Worm (Caenorhabditis elegans) whole organism, L1 larva: ENCODE measurements around the gene W02D7.8.

Experiments used
- elt-2 ChIP-seq: sonication (generic microtip); optimal IDR thresholded peaks from 2 replicates; lab custom pipeline; 2016; ENCODE audit warnings: missing genetic modification characterization, mild to moderate bottlenecking, inconsistent platforms, missing compliant biosample characterization, missing genetic modification reagents
- lin-13 ChIP-seq: fragments of 150-350 bp; optimal IDR thresholded peaks from 2 replicates; lab custom pipeline; 2014; ENCODE audit warnings: missing biosample characterization, missing genetic modification reagents, missing genetic modification characterization
- lin-39 ChIP-seq: fragments of 150-350 bp; optimal IDR thresholded peaks from 2 replicates; lab custom pipeline; 2014; ENCODE audit warnings: missing biosample characterization, missing genetic modification reagents, missing genetic modification characterization
- skn-1 ChIP-seq: fragments of 150-350 bp; optimal IDR thresholded peaks from 2 replicates; lab custom pipeline; 2014; ENCODE audit warnings: missing biosample characterization, missing genetic modification characterization
- sptf-1 ChIP-seq: fragments of 150-350 bp; optimal IDR thresholded peaks from 2 replicates; lab custom pipeline; 2014; ENCODE audit warnings: missing biosample characterization, missing genetic modification characterization
- vab-15 ChIP-seq: sonication (generic microtip); optimal IDR thresholded peaks from 2 replicates; lab custom pipeline; 2017; ENCODE audit warnings: missing genotype, mild to moderate bottlenecking, missing genetic modification characterization, missing compliant biosample characterization
- zag-1 ChIP-seq: fragments of 150-350 bp; optimal IDR thresholded peaks from 2 replicates; lab custom pipeline; 2014; ENCODE audit warnings: missing biosample characterization, missing genetic modification characterization

- TF ChIP-seq sptf-1 (tag; lab: Kevin White, UChicago) = no peak
- no peak for TF ChIP-seq lin-39 (tag; lab: Kevin White, UChicago)
- TF ChIP-seq zag-1 (tag; lab: Kevin White, UChicago) = no peak
- TF ChIP-seq elt-2 (tag; lab: Kevin White, UChicago) = no peak
- no peak for TF ChIP-seq vab-15 (tag; lab: Kevin White, UChicago)
- TF ChIP-seq lin-13 (GFP tag; lab: Kevin White, UChicago) = no peak
- no peak for TF ChIP-seq skn-1 (tag; lab: Kevin White, UChicago)
These were observed 8.8 kb downstream of the W02D7.8 start, which contains the start of gene W02D7.4 for ce11 chrV:8297504-8297903.
